Worm (Caenorhabditis elegans) whole organism, late embryonic: Measurements from ENCODE around the gene nas-3.

Source experiments
- ama-1 ChIP-seq: fragments of 150-350 bp; optimal IDR thresholded peaks from 2 replicates; lab custom pipeline; 2014
- ceh-6 ChIP-seq: fragments of 200-800 bp; sonication (Bioruptor generic); optimal IDR thresholded peaks from 2 replicates; lab custom pipeline; 2018; ENCODE audit warnings: mild to moderate bottlenecking, missing genetic modification characterization, missing compliant biosample characterization
- dmd-4 ChIP-seq: sonication (generic microtip); optimal IDR thresholded peaks from 2 replicates; lab custom pipeline; 2016; ENCODE audit warnings: borderline replicate concordance, missing genetic modification characterization, missing compliant biosample characterization
- dve-1 ChIP-seq: sonication (generic microtip); optimal IDR thresholded peaks from 2 replicates; lab custom pipeline; 2017; ENCODE audit warnings: antibody characterized with exemption, mild to moderate bottlenecking, missing genetic modification characterization, missing compliant biosample characterization
- hlh-30 ChIP-seq: sonication (generic microtip); optimal IDR thresholded peaks from 2 replicates; lab custom pipeline; 2017; ENCODE audit warnings: antibody characterized with exemption, missing genetic modification characterization, missing compliant biosample characterization; ENCODE audit not compliant: insufficient read depth
- pat-9 ChIP-seq: fragments of 200-800 bp; sonication (Bioruptor generic); optimal IDR thresholded peaks from 2 replicates; lab custom pipeline; 2018; ENCODE audit warnings: mild to moderate bottlenecking, missing genetic modification characterization, moderate library complexity, missing compliant biosample characterization
- tbx-7 ChIP-seq: sonication (generic microtip); optimal IDR thresholded peaks from 2 replicates; lab custom pipeline; 2016; ENCODE audit warnings: missing genotype, missing genetic modification characterization, missing compliant biosample characterization
- ttx-3 ChIP-seq: sonication (generic microtip); optimal IDR thresholded peaks from 2 replicates; lab custom pipeline; 2016; ENCODE audit warnings: missing genetic modification reagents, missing genetic modification characterization, missing compliant biosample characterization
- unc-86 ChIP-seq: sonication (generic microtip); optimal IDR thresholded peaks from 2 replicates; lab custom pipeline; 2016; ENCODE audit warnings: missing genetic modification characterization, missing compliant biosample characterization

DNA sequence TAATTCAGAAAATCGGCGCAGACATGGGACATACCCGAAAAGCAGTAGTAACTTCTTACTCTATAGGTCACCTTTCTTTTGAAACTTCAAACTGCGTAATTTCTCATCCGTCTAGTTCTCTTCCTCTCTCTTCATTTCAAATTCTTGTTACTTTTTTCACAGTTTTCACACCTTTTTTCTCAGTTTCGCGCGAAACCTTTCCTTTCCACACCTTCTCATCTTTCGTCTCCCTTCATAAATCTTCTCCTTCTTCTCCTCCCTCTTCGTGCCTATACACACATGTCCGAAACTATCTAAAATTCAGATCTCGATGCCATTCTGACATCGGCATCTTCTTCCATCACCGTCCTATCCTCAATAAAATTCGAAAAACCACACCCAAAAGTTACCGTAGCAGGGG is 34.2 kb upstream of the nas-3 start, which contains the start of gene wdr-62:
- no peak for TF ChIP-seq ttx-3
- TF ChIP-seq unc-86 (tag; lab: Kevin White, UChicago), result no peak
- no peak for TF ChIP-seq dve-1 (tag; lab: Kevin White, UChicago)
- TF ChIP-seq dmd-4, result no peak
- no peak for TF ChIP-seq ceh-6 (GFP tag; lab: Kevin White, UChicago)
- TF ChIP-seq hlh-30, result no peak
- TF ChIP-seq tbx-7, result no peak
- TF ChIP-seq pat-9 (tag; lab: Kevin White, UChicago), result no peak
- no peak for TF ChIP-seq ama-1 (lab: Kevin White, UChicago)
